Fruit fly (Drosophila melanogaster) whole organism, embryonic: ENCODE data around the gene CG6724.

Experiments used
- CG1024 ChIP-seq: fragments of 200-800 bp; sonication (Bioruptor generic); IDR thresholded peaks from 2 replicates; pipeline ENCODE4 v1.3.6; 2022; ENCODE audit warnings: missing biosample characterization, missing genetic modification characterization
- CG10274 ChIP-seq: fragments of 200-800 bp; sonication (Bioruptor generic); optimal IDR thresholded peaks from 3 replicates; lab custom pipeline; 2017; ENCODE audit warnings: missing biosample characterization, mild to moderate bottlenecking, missing genetic modification characterization
- CG10543 ChIP-seq: fragments of 200-800 bp; sonication (Bioruptor generic); optimal IDR thresholded peaks from 3 replicates; lab custom pipeline; 2017; ENCODE audit warnings: missing biosample characterization, mild to moderate bottlenecking, missing genetic modification characterization, moderate library complexity
- CG14965 ChIP-seq: fragments of 200-800 bp; sonication (Bioruptor generic); optimal IDR thresholded peaks from 2 replicates; lab custom pipeline; 2016; ENCODE audit warnings: missing biosample characterization, missing genetic modification characterization, borderline replicate concordance
- CG1602 ChIP-seq: fragments of 200-800 bp; sonication (Bioruptor generic); optimal IDR thresholded peaks from 3 replicates; lab custom pipeline; 2016; ENCODE audit warnings: missing biosample characterization, missing genetic modification characterization
- CG17328 ChIP-seq: fragments of 200-800 bp; sonication (Bioruptor generic); IDR thresholded peaks from 2 replicates; pipeline ENCODE4 v1.3.6; 2022; ENCODE audit warnings: missing biosample characterization, missing genetic modification characterization
- CG31224 ChIP-seq: fragments of 200-800 bp; sonication (Bioruptor generic); IDR thresholded peaks from 2 replicates; pipeline ENCODE4 v1.3.6; 2022; ENCODE audit warnings: missing biosample characterization, missing genetic modification characterization
- CG4282 ChIP-seq: fragments of 200-800 bp; sonication (Bioruptor generic); optimal IDR thresholded peaks from 2 replicates; lab custom pipeline; 2016; ENCODE audit warnings: missing biosample characterization, missing genetic modification characterization
- CG6272 ChIP-seq: fragments of 200-800 bp; sonication (Bioruptor generic); IDR thresholded peaks from 2 replicates; pipeline ENCODE4 v1.3.6; 2022; ENCODE audit warnings: missing biosample characterization, missing genetic modification characterization
- CG6654 ChIP-seq: fragments of 200-800 bp; sonication (Bioruptor generic); optimal IDR thresholded peaks from 2 replicates; lab custom pipeline; 2017; ENCODE audit warnings: missing biosample characterization, mild to moderate bottlenecking, missing genetic modification characterization
- CG6689 ChIP-seq: fragments of 200-800 bp; sonication (Bioruptor generic); IDR thresholded peaks from 2 replicates; pipeline ENCODE4 v1.3.6; 2022; ENCODE audit warnings: missing biosample characterization, missing genetic modification characterization
- CG7786 ChIP-seq: fragments of 200-800 bp; sonication (Bioruptor generic); optimal IDR thresholded peaks from 2 replicates; lab custom pipeline; 2016; ENCODE audit warnings: missing biosample characterization, missing genetic modification characterization
- CG7963 ChIP-seq: fragments of 200-800 bp; sonication (Bioruptor generic); IDR thresholded peaks from 3 replicates; pipeline ENCODE4 v1.3.6; 2022; ENCODE audit warnings: missing biosample characterization, missing genetic modification characterization; ENCODE audit not compliant: partially characterized antibody
- CG8089 ChIP-seq: fragments of 200-800 bp; sonication (Bioruptor generic); optimal IDR thresholded peaks from 3 replicates; lab custom pipeline; 2016; ENCODE audit warnings: missing biosample characterization, missing genetic modification characterization
- CG9817 ChIP-seq: fragments of 200-800 bp; sonication (Bioruptor generic); optimal IDR thresholded peaks from 2 replicates; lab custom pipeline; 2018; ENCODE audit warnings: missing biosample characterization, mild to moderate bottlenecking, missing genetic modification characterization, moderate library complexity
- CoRest ChIP-seq: fragments of 200-800 bp; sonication (Bioruptor generic); optimal IDR thresholded peaks from 3 replicates; lab custom pipeline; 2018; ENCODE audit warnings: missing biosample characterization, mild to moderate bottlenecking, missing genetic modification characterization, moderate library complexity
- Ets65A ChIP-seq: fragments of 200-800 bp; sonication (Bioruptor generic); peaks from one replicate; lab custom pipeline; 2016; ENCODE audit warnings: missing biosample characterization, missing genetic modification characterization
- Hey ChIP-seq: fragments of 200-800 bp; sonication (Bioruptor generic); optimal IDR thresholded peaks from 3 replicates; lab custom pipeline; 2018; ENCODE audit warnings: missing biosample characterization, mild to moderate bottlenecking, missing genetic modification characterization
- Hmx ChIP-seq: fragments of 200-800 bp; sonication (Bioruptor generic); optimal IDR thresholded peaks from 2 replicates; lab custom pipeline; 2016; ENCODE audit warnings: missing biosample characterization, missing genetic modification characterization
- Mrtf ChIP-seq: fragments of 200-800 bp; sonication (Bioruptor generic); IDR thresholded peaks from 3 replicates; pipeline ENCODE4 v1.3.6; 2022; ENCODE audit warnings: missing biosample characterization, missing genetic modification characterization
- Poxn ChIP-seq: fragments of 200-800 bp; sonication (Bioruptor generic); IDR thresholded peaks from 2 replicates; pipeline ENCODE4 v1.3.6; 2022; ENCODE audit warnings: missing biosample characterization, missing genetic modification characterization
- Ssrp ChIP-seq: fragments of 200-800 bp; sonication (Bioruptor generic); optimal IDR thresholded peaks from 2 replicates; lab custom pipeline; 2018; ENCODE audit warnings: missing biosample characterization, mild to moderate bottlenecking, missing genetic modification characterization, moderate library complexity
- Taf1 ChIP-seq: fragments of 200-800 bp; sonication (Bioruptor generic); IDR thresholded peaks from 2 replicates; pipeline ENCODE4 v1.3.6; 2022; ENCODE audit warnings: missing biosample characterization, missing genetic modification characterization
- Trl ChIP-seq, 3 experiments: fragments of >200 bp in 2 of 3; fragments of 200-800 bp in 1 of 3; sonication (Bioruptor generic) in 1 of 3; optimal IDR thresholded peaks; 2 replicates in 1 of 3; 3 replicates in 2 of 3; lab custom pipeline; 2016 to 2017; ENCODE audit warnings: missing biosample characterization in 1 of 3, missing genetic modification characterization in 1 of 3
- Usf ChIP-seq: fragments of 200-800 bp; sonication (Bioruptor generic); optimal IDR thresholded peaks from 2 replicates; lab custom pipeline; 2017; ENCODE audit warnings: missing genotype, missing biosample characterization, missing genetic modification characterization
- bab2 ChIP-seq: fragments of 200-800 bp; sonication (Bioruptor generic); optimal IDR thresholded peaks from 2 replicates; lab custom pipeline; 2016; ENCODE audit warnings: missing biosample characterization, missing genetic modification characterization
- bigmax ChIP-seq: fragments of 200-800 bp; sonication (Bioruptor generic); optimal IDR thresholded peaks from 2 replicates; lab custom pipeline; 2018; ENCODE audit warnings: missing biosample characterization, mild to moderate bottlenecking, missing genetic modification characterization
- bsh ChIP-seq, 2 experiments: fragments of 200-800 bp; sonication (Bioruptor generic); optimal IDR thresholded peaks; 2 replicates each; lab custom pipeline; 2017 to 2018; ENCODE audit warnings: mild to moderate bottlenecking in 2 of 2, missing biosample characterization in 2 of 2, missing genetic modification characterization in 2 of 2, moderate library complexity in 1 of 2
- cato ChIP-seq: fragments of 200-800 bp; sonication (Bioruptor generic); optimal IDR thresholded peaks from 2 replicates; lab custom pipeline; 2016; ENCODE audit warnings: missing biosample characterization, missing genetic modification characterization, borderline replicate concordance
- crc ChIP-seq: fragments of 200-800 bp; sonication (Bioruptor generic); optimal IDR thresholded peaks from 2 replicates; lab custom pipeline; 2016; ENCODE audit warnings: missing biosample characterization, missing genetic modification characterization
- croc ChIP-seq: fragments of 200-800 bp; sonication (Bioruptor generic); conservative IDR thresholded peaks from 3 replicates; pipeline ENCODE4 v1.3.6; 2022; ENCODE audit warnings: missing biosample characterization, missing genetic modification characterization
- crol ChIP-seq: fragments of 200-800 bp; sonication (Bioruptor generic); IDR thresholded peaks from 2 replicates; pipeline ENCODE4 v1.3.6; 2022; ENCODE audit warnings: missing biosample characterization, missing genetic modification characterization
- da ChIP-seq: fragments of 200-800 bp; sonication (Bioruptor generic); optimal IDR thresholded peaks from 2 replicates; lab custom pipeline; 2016; ENCODE audit warnings: missing biosample characterization, missing genetic modification characterization
- dmrt11E ChIP-seq: fragments of 200-800 bp; sonication (Bioruptor generic); optimal IDR thresholded peaks from 3 replicates; lab custom pipeline; 2018; ENCODE audit warnings: missing biosample characterization, mild to moderate bottlenecking, missing genetic modification characterization, moderate library complexity
- dysf ChIP-seq: fragments of 200-800 bp; sonication (Bioruptor generic); IDR thresholded peaks from 3 replicates; pipeline ENCODE4 v1.3.6; 2022; ENCODE audit warnings: missing biosample characterization, missing genetic modification characterization
- fd102C ChIP-seq: fragments of 200-800 bp; sonication (Bioruptor generic); optimal IDR thresholded peaks from 2 replicates; lab custom pipeline; 2018; ENCODE audit warnings: missing biosample characterization, mild to moderate bottlenecking, missing genetic modification characterization, moderate library complexity
- fd64A ChIP-seq: fragments of 200-800 bp; sonication (Bioruptor generic); optimal IDR thresholded peaks from 3 replicates; lab custom pipeline; 2018; ENCODE audit warnings: missing biosample characterization, mild to moderate bottlenecking, missing genetic modification characterization
- grau ChIP-seq: fragments of 200-800 bp; optimal IDR thresholded peaks from 3 replicates; lab custom pipeline; 2019; ENCODE audit warnings: missing biosample characterization, mild to moderate bottlenecking, missing genetic modification characterization, moderate library complexity
- grn ChIP-seq: fragments of 200-800 bp; sonication (Bioruptor generic); optimal IDR thresholded peaks from 3 replicates; lab custom pipeline; 2017; ENCODE audit warnings: missing biosample characterization, missing genetic modification characterization
- h ChIP-seq: fragments of >200 bp; optimal IDR thresholded peaks from 2 replicates; lab custom pipeline; 2017
- insv ChIP-seq, 2 experiments: fragments of 200-800 bp; sonication (Bioruptor generic); optimal IDR thresholded peaks; 3 replicates each; lab custom pipeline; 2016 to 2018; ENCODE audit warnings: missing biosample characterization in 2 of 2, missing genetic modification characterization in 2 of 2
- jing ChIP-seq: fragments of 200-800 bp; sonication (Bioruptor generic); optimal IDR thresholded peaks from 2 replicates; lab custom pipeline; 2018; ENCODE audit warnings: missing biosample characterization, mild to moderate bottlenecking, missing genetic modification characterization
- kay ChIP-seq: fragments of 200-800 bp; sonication (Bioruptor generic); optimal IDR thresholded peaks from 2 replicates; lab custom pipeline; 2016; ENCODE audit warnings: missing biosample characterization, missing genetic modification characterization
- prd ChIP-seq, 3 experiments: fragments of >200 bp in 2 of 3; fragments of 200-800 bp in 1 of 3; sonication (Bioruptor generic) in 1 of 3; optimal IDR thresholded peaks in 2 of 3; IDR thresholded peaks in 1 of 3; 2 replicates in 2 of 3; 3 replicates in 1 of 3; pipeline versions ENCODE4 v1.3.6 to Lab custom; 2017 to 2022; ENCODE audit warnings: missing biosample characterization in 1 of 3, missing genetic modification characterization in 1 of 3
- psq ChIP-seq: fragments of 200-800 bp; sonication (Bioruptor generic); optimal IDR thresholded peaks from 2 replicates; lab custom pipeline; 2017; ENCODE audit warnings: missing biosample characterization, missing genetic modification characterization
- sens ChIP-seq: fragments of 200-800 bp; sonication (Bioruptor generic); peaks from one replicate; lab custom pipeline; 2016; ENCODE audit warnings: missing biosample characterization, missing genetic modification characterization
- sim ChIP-seq: fragments of 200-800 bp; sonication (Bioruptor generic); IDR thresholded peaks from 2 replicates; pipeline ENCODE4 v1.3.6; 2022; ENCODE audit warnings: missing biosample characterization, missing genetic modification characterization
- tx ChIP-seq: fragments of 200-800 bp; sonication (Bioruptor generic); optimal IDR thresholded peaks from 2 replicates; lab custom pipeline; 2016; ENCODE audit warnings: missing biosample characterization, missing genetic modification characterization
- wdn ChIP-seq: fragments of 200-800 bp; sonication (Bioruptor generic); IDR thresholded peaks from 2 replicates; pipeline ENCODE4 v1.3.6; 2022; ENCODE audit warnings: missing biosample characterization, missing genetic modification characterization
- zen2 ChIP-seq: fragments of 200-800 bp; sonication (Bioruptor generic); IDR thresholded peaks from 3 replicates; pipeline ENCODE4 v1.3.6; 2022; ENCODE audit warnings: missing biosample characterization, missing genetic modification characterization; ENCODE audit not compliant: partially characterized antibody

CG6724 gene

DNA sequence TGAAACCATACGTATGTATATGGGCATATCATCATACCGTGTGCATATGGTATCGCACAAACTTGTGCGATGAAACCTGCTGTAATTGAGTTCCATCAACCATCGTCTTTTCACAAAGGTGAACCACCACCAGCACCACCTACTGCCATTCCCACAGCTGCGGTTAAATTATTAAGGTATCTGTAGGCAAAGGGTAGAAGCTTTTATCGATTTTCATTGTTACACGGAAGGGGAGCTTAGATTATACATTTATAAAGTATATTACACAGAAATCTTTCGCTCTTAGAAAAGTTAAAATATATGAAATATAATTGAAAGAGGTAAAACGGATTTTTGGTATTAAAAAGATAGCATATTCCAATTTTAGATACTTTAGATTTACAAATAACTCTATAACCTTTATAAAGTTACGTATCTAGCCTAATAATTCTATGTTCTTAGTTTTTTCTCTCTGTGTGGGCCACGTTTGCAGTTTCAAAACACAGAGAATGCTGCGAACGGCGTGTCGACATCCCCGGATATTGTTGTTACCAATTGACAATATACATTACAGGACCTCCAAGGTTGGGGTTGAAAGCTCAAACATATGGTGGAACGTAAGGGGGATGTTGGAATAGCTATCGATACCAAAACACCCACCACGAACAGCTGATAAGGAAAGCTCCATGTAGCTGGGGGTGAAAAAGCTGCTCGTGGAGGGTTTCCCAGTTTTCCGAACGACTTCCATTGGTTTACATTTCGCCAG, 9.2 kb downstream of the CG6724 start, which contains the start of gene CG6495 (continued):
- TF ChIP-seq CG7786 (no peak), CG10274 (no peak), croc (GFP tag; lab: Robert Waterston, UW) (peak; percentile 30; the same call in 2 of the 3 replicates), wdn (GFP tag; lab: Robert Waterston, UW) (no peak), CG31224 (no peak), fd102C (GFP tag; lab: Kevin White, UChicago) (no peak), Trl (optimal IDR thresholded peaks at IDR 0.05; lab: Kevin White, UChicago) (no peak), Trl (GFP tag; optimal IDR thresholded peaks at IDR 0.05; lab: Kevin White, UChicago) (no peak), CG1602 (GFP tag; lab: Kevin White, UChicago) (no peak), CG4282 (no peak), bigmax (GFP tag; lab: Kevin White, UChicago) (no peak), sim (no peak), CG6689 (GFP tag; lab: Robert Waterston, UW) (no peak), dmrt11E (no peak), bab2 (GFP tag; lab: Kevin White, UChicago) (peak; percentile 33), h (no peak), da (GFP tag; lab: Kevin White, UChicago) (no peak), CG7963 (GFP tag; lab: Robert Waterston, UW) (no peak), Mrtf (GFP tag; lab: Robert Waterston, UW) (no peak), CG17328 (GFP tag; lab: Robert Waterston, UW) (peak; percentile 39; the same call in 1 of the 2 replicates), bsh (GFP tag; optimal IDR thresholded peaks at IDR 0.05; lab: Kevin White, UChicago) (peak in 1 of 2 experiments; percentile 69), Hmx (GFP tag; lab: Kevin White, UChicago) (no peak), grn (GFP tag; lab: Kevin White, UChicago) (no peak), Hey (tag; lab: Kevin White, UChicago) (no peak), cato (GFP tag; lab: Kevin White, UChicago) (no peak), jing (GFP tag; lab: Kevin White, UChicago) (no peak), zen2 (GFP tag; lab: Robert Waterston, UW) (no peak), crol (no peak), crc (no peak), psq (GFP tag; lab: Kevin White, UChicago) (no peak), CG6654 (GFP tag; lab: Kevin White, UChicago) (no peak), CG9817 (tag; lab: Kevin White, UChicago) (peak; percentile 32), CG6272 (GFP tag; lab: Robert Waterston, UW) (no peak), Ssrp (tag; lab: Kevin White, UChicago) (peak; percentile 47), tx (GFP tag; lab: Kevin White, UChicago) (no peak), Usf (GFP tag; lab: Kevin White, UChicago) (no peak), fd64A (GFP tag; lab: Kevin White, UChicago) (no peak), Ets65A (GFP tag; lab: Kevin White, UChicago) (no peak), kay (peak; percentile 22), CoRest (tag; lab: Kevin White, UChicago) (peak; percentile 65), grau (peak; percentile 74), Taf1 (GFP tag; lab: Robert Waterston, UW) (0 out of 2 replicates have a peak, but pooled peaks have one; percentile 6), CG10543 (GFP tag; lab: Kevin White, UChicago) (no peak), CG14965 (GFP tag; lab: Kevin White, UChicago) (no peak), insv (GFP tag; optimal IDR thresholded peaks at IDR 0.05; lab: Kevin White, UChicago) (no peak), dysf (GFP tag; lab: Robert Waterston, UW) (peak; percentile 45; the same call in 2 of the 3 replicates), CG1024 (no peak), CG8089 (GFP tag; lab: Kevin White, UChicago) (no peak), Poxn (GFP tag; lab: Robert Waterston, UW) (no peak), prd (optimal IDR thresholded peaks at IDR 0.05; lab: Kevin White, UChicago) (no peak), prd (GFP tag; IDR thresholded peaks at IDR 0.05; lab: Robert Waterston, UW) (0 out of 3 replicates have a peak, but pooled peaks have one; percentile 24), sens (GFP tag; lab: Kevin White, UChicago) (peak; percentile 86)
